Fruit fly (Drosophila melanogaster): ENCODE measurements around the gene Rpt2.

Gene Rpt2

dm6 chr3R:23919366-23919765, 12.0 kb downstream of the Rpt2 start (continued):
- no peak for TF ChIP-seq CG11093 (GFP tag; IDR thresholded peaks at IDR 0.05)
- no peak for TF ChIP-seq sim (GFP tag; IDR thresholded peaks at IDR 0.05)
- TF ChIP-seq CG7928 (GFP tag; optimal IDR thresholded peaks at IDR 0.05) = peak; percentile 26
- TF ChIP-seq lab (GFP tag; optimal IDR thresholded peaks at IDR 0.05) = peak; percentile 85
- no peak for TF ChIP-seq Ssrp (tag; optimal IDR thresholded peaks at IDR 0.05)
- TF ChIP-seq bowl (GFP tag; IDR thresholded peaks at IDR 0.05) = no peak
- TF ChIP-seq abd-A (tag; optimal IDR thresholded peaks at IDR 0.05) = no peak
- peak; percentile 55 for TF ChIP-seq kah (GFP tag; optimal IDR thresholded peaks at IDR 0.05)
- TF ChIP-seq CG10321 (GFP tag; IDR thresholded peaks at IDR 0.05) = no peak
- TF ChIP-seq pzg (GFP tag; optimal IDR thresholded peaks at IDR 0.05) = no peak
- TF ChIP-seq bsh (GFP tag; optimal IDR thresholded peaks at IDR 0.05) = no peak
- TF ChIP-seq Mes4 (GFP tag; optimal IDR thresholded peaks at IDR 0.05) = no peak
- TF ChIP-seq Hr3 (GFP tag; optimal IDR thresholded peaks at IDR 0.05) = no peak
- no peak for TF ChIP-seq vnd (GFP tag; IDR thresholded peaks at IDR 0.05; ENCODE audit: partially characterized antibody)
- TF ChIP-seq NK7.1 (GFP tag; optimal IDR thresholded peaks at IDR 0.05) = no peak
- TF ChIP-seq sob (GFP tag; IDR thresholded peaks at IDR 0.05) = peak; percentile 63; the same call in 1 of the 2 replicates
- TF ChIP-seq maf-S (GFP tag; optimal IDR thresholded peaks at IDR 0.05) = no peak
- TF ChIP-seq CG8089 (GFP tag; optimal IDR thresholded peaks at IDR 0.05) = no peak
- TF ChIP-seq eve (GFP tag; optimal IDR thresholded peaks at IDR 0.05) = no peak
- TF ChIP-seq nmo (GFP tag; optimal IDR thresholded peaks at IDR 0.05) = no peak
- TF ChIP-seq Ets65A (GFP tag) = no peak
- no peak for TF ChIP-seq fu2 (GFP tag; optimal IDR thresholded peaks at IDR 0.05)
- peak; percentile 85 for TF ChIP-seq Fer1 (GFP tag; optimal IDR thresholded peaks at IDR 0.05)
- TF ChIP-seq Hr39 (optimal IDR thresholded peaks at IDR 0.05) = no peak
- no peak for TF ChIP-seq cas (GFP tag; IDR thresholded peaks at IDR 0.05)
- no peak for TF ChIP-seq Hsf (GFP tag; optimal IDR thresholded peaks at IDR 0.05)
- no peak for TF ChIP-seq CG2199 (GFP tag; IDR thresholded peaks at IDR 0.05)
- TF ChIP-seq kni (GFP tag; optimal IDR thresholded peaks at IDR 0.05) = peak; percentile 30
- no peak for TF ChIP-seq mld (GFP tag; IDR thresholded peaks at IDR 0.05; ENCODE audit: partially characterized antibody)
- TF ChIP-seq CG14050 (GFP tag; IDR thresholded peaks at IDR 0.05) = no peak
- TF ChIP-seq tup (GFP tag; optimal IDR thresholded peaks at IDR 0.05) = no peak
- peak; percentile 43 for TF ChIP-seq gem (tag; optimal IDR thresholded peaks at IDR 0.05)
- no peak for TF ChIP-seq Drgx (GFP tag; IDR thresholded peaks at IDR 0.05)
- peak; percentile 64; the same call in 2 of the 3 replicates for TF ChIP-seq otp (GFP tag; IDR thresholded peaks at IDR 0.05)
- no peak for TF ChIP-seq Oli (tag; optimal IDR thresholded peaks at IDR 0.05)
- 0 out of 3 replicates have a peak, but pooled peaks have one; percentile 33 for TF ChIP-seq CG11456 (GFP tag; IDR thresholded peaks at IDR 0.05)
- peak; percentile 53; the same call in 1 of the 2 replicates for TF ChIP-seq Rfx (GFP tag; IDR thresholded peaks at IDR 0.05)
- peak; percentile 69; the same call in 1 of the 3 replicates for TF ChIP-seq ci (GFP tag; IDR thresholded peaks at IDR 0.05)
- no peak for TF ChIP-seq zf30C (GFP tag; optimal IDR thresholded peaks at IDR 0.05)
- no peak for TF ChIP-seq CG30020 (tag; optimal IDR thresholded peaks at IDR 0.05)
- TF ChIP-seq Sry-δ (GFP tag; optimal IDR thresholded peaks at IDR 0.05) = no peak
- TF ChIP-seq Hey (tag; optimal IDR thresholded peaks at IDR 0.05) = peak; percentile 17
- no peak for TF ChIP-seq aop (GFP tag; IDR thresholded peaks at IDR 0.05)
- TF ChIP-seq slbo (GFP tag; IDR thresholded peaks at IDR 0.05) = no peak
- TF ChIP-seq wek (GFP tag; optimal IDR thresholded peaks at IDR 0.05) = peak; percentile 80
- TF ChIP-seq Sox102F (GFP tag; optimal IDR thresholded peaks at IDR 0.05) = peak; percentile 10
- TF ChIP-seq corto (GFP tag; optimal IDR thresholded peaks at IDR 0.05) = no peak
- TF ChIP-seq Dip3 (GFP tag; optimal IDR thresholded peaks at IDR 0.05) = no peak
- TF ChIP-seq CG10147 (GFP tag; optimal IDR thresholded peaks at IDR 0.05) = peak; percentile 19
- no peak for TF ChIP-seq CG3838 (GFP tag; optimal IDR thresholded peaks at IDR 0.05)
- no peak for TF ChIP-seq CG10565 (GFP tag; optimal IDR thresholded peaks at IDR 0.05)
- TF ChIP-seq CG1233 (GFP tag; optimal IDR thresholded peaks at IDR 0.05) = peak; percentile 62

All from whole organism, embryonic.